Fruit fly (Drosophila melanogaster) whole organism, embryonic: ENCODE results near the gene CG13071.

Experiments
- Abd-B ChIP-seq: fragments of 200-800 bp; sonication (Bioruptor generic); optimal IDR thresholded peaks from 2 replicates; lab custom pipeline; 2018; ENCODE audit warnings: missing biosample characterization, mild to moderate bottlenecking, missing genetic modification characterization, moderate library complexity
- Atf3 ChIP-seq: fragments of 200-800 bp; sonication (Bioruptor generic); optimal IDR thresholded peaks from 3 replicates; lab custom pipeline; 2016; ENCODE audit warnings: missing biosample characterization, missing genetic modification characterization
- B-H1 ChIP-seq: fragments of 200-800 bp; sonication (Bioruptor generic); IDR thresholded peaks from 3 replicates; pipeline ENCODE4 v1.3.6; 2022; ENCODE audit warnings: missing biosample characterization, missing genetic modification characterization
- Bgb ChIP-seq: fragments of 200-800 bp; sonication (Bioruptor generic); IDR thresholded peaks from 2 replicates; pipeline ENCODE4 v1.3.6; 2022; ENCODE audit warnings: missing biosample characterization, missing genetic modification characterization; ENCODE audit not compliant: partially characterized antibody
- C15 ChIP-seq: fragments of 200-800 bp; sonication (Bioruptor generic); IDR thresholded peaks from 3 replicates; pipeline ENCODE4 v1.3.6; 2022; ENCODE audit warnings: missing biosample characterization, missing genetic modification characterization
- CG10209 ChIP-seq: fragments of 200-800 bp; sonication (Bioruptor generic); optimal IDR thresholded peaks from 3 replicates; lab custom pipeline; 2017; ENCODE audit warnings: missing biosample characterization, mild to moderate bottlenecking, missing genetic modification characterization, missing genetic modification reagents
- CG11695 ChIP-seq: fragments of 200-800 bp; sonication (Bioruptor generic); IDR thresholded peaks from 3 replicates; pipeline ENCODE4 v1.3.6; 2022; ENCODE audit warnings: missing biosample characterization, missing genetic modification characterization
- CG12659 ChIP-seq: fragments of 200-800 bp; sonication (Bioruptor generic); optimal IDR thresholded peaks from 3 replicates; lab custom pipeline; 2017; ENCODE audit warnings: mild to moderate bottlenecking, missing biosample characterization, missing genetic modification reagents, missing genetic modification characterization
- CG13287 ChIP-seq: fragments of 200-800 bp; sonication (Bioruptor generic); IDR thresholded peaks from 2 replicates; pipeline ENCODE4 v1.3.6; 2022; ENCODE audit warnings: missing biosample characterization, missing genetic modification characterization; ENCODE audit not compliant: partially characterized antibody
- CG13296 ChIP-seq: fragments of 200-800 bp; sonication (Bioruptor generic); optimal IDR thresholded peaks from 3 replicates; lab custom pipeline; 2018; ENCODE audit warnings: missing biosample characterization, mild to moderate bottlenecking, missing genetic modification characterization
- CG14050 ChIP-seq: fragments of 200-800 bp; sonication (Bioruptor generic); IDR thresholded peaks from 3 replicates; pipeline ENCODE4 v1.3.6; 2022; ENCODE audit warnings: missing biosample characterization, missing genetic modification characterization
- CG15269 ChIP-seq: fragments of 200-800 bp; sonication (Bioruptor generic); optimal IDR thresholded peaks from 2 replicates; lab custom pipeline; 2018; ENCODE audit warnings: missing biosample characterization, mild to moderate bottlenecking, missing genetic modification characterization, moderate library complexity
- CG42726 ChIP-seq: fragments of 200-800 bp; sonication (Bioruptor generic); IDR thresholded peaks from 2 replicates; pipeline ENCODE4 v1.3.6; 2022; ENCODE audit warnings: missing biosample characterization, missing genetic modification characterization; ENCODE audit not compliant: partially characterized antibody
- CG4424 ChIP-seq: fragments of 200-800 bp; sonication (Bioruptor generic); optimal IDR thresholded peaks from 3 replicates; lab custom pipeline; 2016; ENCODE audit warnings: missing biosample characterization, missing genetic modification characterization
- CG4854 ChIP-seq: fragments of 200-800 bp; sonication (Bioruptor generic); optimal IDR thresholded peaks from 2 replicates; lab custom pipeline; 2016; ENCODE audit warnings: missing biosample characterization, missing genetic modification characterization, inconsistent platforms
- CG8089 ChIP-seq: fragments of 200-800 bp; sonication (Bioruptor generic); optimal IDR thresholded peaks from 3 replicates; lab custom pipeline; 2016; ENCODE audit warnings: missing biosample characterization, missing genetic modification characterization
- Chrac-16 ChIP-seq: fragments of 200-800 bp; sonication (Bioruptor generic); optimal IDR thresholded peaks from 3 replicates; lab custom pipeline; 2016; ENCODE audit warnings: missing biosample characterization, missing genetic modification characterization
- E2f2 ChIP-seq: fragments of 200-800 bp; sonication (Bioruptor generic); IDR thresholded peaks from 2 replicates; pipeline ENCODE4 v1.3.6; 2022; ENCODE audit warnings: missing biosample characterization, missing genetic modification characterization
- H15 ChIP-seq: fragments of 200-800 bp; sonication (Bioruptor generic); IDR thresholded peaks from 3 replicates; pipeline ENCODE4 v1.3.6; 2022; ENCODE audit warnings: missing biosample characterization, missing genetic modification characterization
- Hey ChIP-seq: fragments of 200-800 bp; sonication (Bioruptor generic); optimal IDR thresholded peaks from 3 replicates; lab custom pipeline; 2018; ENCODE audit warnings: missing biosample characterization, mild to moderate bottlenecking, missing genetic modification characterization
- Hr3 ChIP-seq: fragments of 200-800 bp; sonication (Bioruptor generic); optimal IDR thresholded peaks from 3 replicates; lab custom pipeline; 2016; ENCODE audit warnings: missing biosample characterization, missing genetic modification characterization
- Hr51 ChIP-seq, 2 experiments: fragments of 200-800 bp; sonication (Bioruptor generic); optimal IDR thresholded peaks; 2 replicates in 1 of 2; 3 replicates in 1 of 2; lab custom pipeline; 2016 to 2018; ENCODE audit warnings: missing biosample characterization in 2 of 2, missing genetic modification characterization in 2 of 2, mild to moderate bottlenecking in 1 of 2, moderate library complexity in 1 of 2
- Hsf ChIP-seq: fragments of 200-800 bp; sonication (Bioruptor generic); optimal IDR thresholded peaks from 3 replicates; lab custom pipeline; 2016; ENCODE audit warnings: missing biosample characterization, missing genetic modification characterization
- Meics ChIP-seq: fragments of 200-800 bp; sonication (Bioruptor generic); optimal IDR thresholded peaks from 2 replicates; lab custom pipeline; 2017; ENCODE audit warnings: missing biosample characterization, mild to moderate bottlenecking, missing genetic modification characterization
- Rfx ChIP-seq: fragments of 200-800 bp; sonication (Bioruptor generic); IDR thresholded peaks from 2 replicates; pipeline ENCODE4 v1.3.6; 2022; ENCODE audit warnings: missing biosample characterization, missing genetic modification characterization
- Vsx1 ChIP-seq: fragments of 200-800 bp; sonication (Bioruptor generic); optimal IDR thresholded peaks from 2 replicates; lab custom pipeline; 2017; ENCODE audit warnings: missing biosample characterization, mild to moderate bottlenecking, missing genetic modification characterization, missing genetic modification reagents
- ase ChIP-seq: fragments of 200-800 bp; sonication (Bioruptor generic); IDR thresholded peaks from 3 replicates; pipeline ENCODE4 v1.3.6; 2022; ENCODE audit warnings: missing biosample characterization, missing genetic modification characterization
- az2 ChIP-seq: fragments of 200-800 bp; sonication (Bioruptor generic); optimal IDR thresholded peaks from 3 replicates; lab custom pipeline; 2016; ENCODE audit warnings: missing biosample characterization, missing genetic modification characterization
- bbx ChIP-seq: fragments of 200-800 bp; sonication (Bioruptor generic); IDR thresholded peaks from 2 replicates; pipeline ENCODE4 v1.3.6; 2022; ENCODE audit warnings: missing biosample characterization, missing genetic modification characterization; ENCODE audit not compliant: partially characterized antibody
- dmrt99B ChIP-seq: fragments of 200-800 bp; sonication (Bioruptor generic); optimal IDR thresholded peaks from 2 replicates; lab custom pipeline; 2018; ENCODE audit warnings: missing biosample characterization, mild to moderate bottlenecking, missing genetic modification characterization, moderate library complexity
- hkb ChIP-seq, 2 experiments: fragments of 200-800 bp in 1 of 2; fragments of >200 bp in 1 of 2; sonication (Bioruptor generic) in 1 of 2; IDR thresholded peaks in 1 of 2; optimal IDR thresholded peaks in 1 of 2; 2 replicates each; pipeline versions ENCODE4 v1.3.6 to Lab custom; 2017 to 2022; ENCODE audit warnings: missing biosample characterization in 1 of 2, missing genetic modification characterization in 1 of 2
- mld ChIP-seq: fragments of 200-800 bp; sonication (Bioruptor generic); IDR thresholded peaks from 3 replicates; pipeline ENCODE4 v1.3.6; 2022; ENCODE audit warnings: missing biosample characterization, missing genetic modification characterization; ENCODE audit not compliant: partially characterized antibody
- nerfin-2 ChIP-seq: fragments of 200-800 bp; sonication (Bioruptor generic); IDR thresholded peaks from 2 replicates; pipeline ENCODE4 v1.3.6; 2022; ENCODE audit warnings: missing biosample characterization, missing genetic modification characterization; ENCODE audit not compliant: partially characterized antibody
- nmo ChIP-seq: fragments of 200-800 bp; sonication (Bioruptor generic); optimal IDR thresholded peaks from 2 replicates; lab custom pipeline; 2018; ENCODE audit warnings: missing biosample characterization, mild to moderate bottlenecking, missing genetic modification characterization, moderate library complexity
- onecut ChIP-seq: fragments of 200-800 bp; sonication (Bioruptor generic); IDR thresholded peaks from 2 replicates; pipeline ENCODE4 v1.3.6; 2022; ENCODE audit warnings: missing biosample characterization, missing genetic modification characterization
- org-1 ChIP-seq: fragments of 200-800 bp; sonication (Bioruptor generic); optimal IDR thresholded peaks from 2 replicates; lab custom pipeline; 2017; ENCODE audit warnings: missing biosample characterization, missing genetic modification characterization
- ranshi ChIP-seq: fragments of 200-800 bp; sonication (Bioruptor generic); IDR thresholded peaks from 2 replicates; pipeline ENCODE4 v1.3.6; 2022; ENCODE audit warnings: missing biosample characterization, missing genetic modification characterization
- shn ChIP-seq: fragments of 200-800 bp; sonication (Bioruptor generic); optimal IDR thresholded peaks from 3 replicates; lab custom pipeline; 2016; ENCODE audit warnings: missing biosample characterization, missing genetic modification characterization
- sisA ChIP-seq: fragments of 200-800 bp; sonication (Bioruptor generic); IDR thresholded peaks from 2 replicates; pipeline ENCODE4 v1.3.6; 2022; ENCODE audit warnings: missing biosample characterization, missing genetic modification characterization
- so ChIP-seq: fragments of 200-800 bp; sonication (Bioruptor generic); IDR thresholded peaks from 3 replicates; pipeline ENCODE4 v1.3.6; 2022; ENCODE audit warnings: missing biosample characterization, missing genetic modification characterization
- tio ChIP-seq: fragments of 200-800 bp; sonication (Bioruptor generic); optimal IDR thresholded peaks from 2 replicates; lab custom pipeline; 2017; ENCODE audit warnings: missing biosample characterization, missing genetic modification characterization, inconsistent platforms
- z ChIP-seq: fragments of 200-800 bp; sonication (Bioruptor generic); IDR thresholded peaks from 3 replicates; pipeline ENCODE4 v1.3.6; 2022; ENCODE audit warnings: missing biosample characterization, missing genetic modification characterization

CG13071 gene

DNA sequence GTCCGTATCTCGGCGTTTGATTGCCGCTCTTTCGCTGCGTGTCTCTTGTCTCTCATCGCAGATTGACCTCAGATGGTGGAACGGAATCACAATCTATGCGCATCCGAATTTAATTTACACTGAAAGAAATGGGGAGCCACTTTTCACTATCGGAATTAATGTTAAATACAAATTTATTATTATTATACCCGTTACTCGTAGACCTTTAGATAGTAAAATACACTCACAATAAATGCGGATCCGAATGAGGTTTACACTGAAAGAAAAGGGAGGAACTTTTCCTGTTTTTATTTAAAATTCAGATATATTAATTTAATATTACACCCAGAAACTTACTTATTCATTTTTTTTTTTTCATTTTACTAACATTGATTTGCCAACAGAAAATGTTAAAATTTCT lies 26.5 kb downstream of the CG13071 start (continued):
- TF ChIP-seq Atf3 (GFP tag; lab: Kevin White, UChicago): no peak
- TF ChIP-seq CG13296 (GFP tag; lab: Kevin White, UChicago): peak; percentile 39
- TF ChIP-seq CG14050: no peak
- TF ChIP-seq mld (GFP tag; lab: Robert Waterston, UW): no peak
- peak; percentile 15; the same call in 1 of the 2 replicates for TF ChIP-seq sisA
- TF ChIP-seq CG15269 (tag; lab: Kevin White, UChicago): peak; percentile 67
- TF ChIP-seq CG4854: no peak
- TF ChIP-seq az2 (GFP tag; lab: Kevin White, UChicago): peak; percentile 31
- 0 out of 3 replicates have a peak, but pooled peaks have one; percentile 27 for TF ChIP-seq CG11695 (GFP tag; lab: Robert Waterston, UW)
- peak; percentile 5 for TF ChIP-seq tio
- TF ChIP-seq bbx: no peak
- peak; percentile 39 for TF ChIP-seq Meics (GFP tag; lab: Kevin White, UChicago)
- peak; percentile 53; the same call in 1 of the 3 replicates for TF ChIP-seq H15
- peak; percentile 19 for TF ChIP-seq CG12659 (GFP tag; lab: Kevin White, UChicago)
- peak; percentile 22; the same call in 1 of the 2 replicates for TF ChIP-seq E2f2 (GFP tag; lab: Robert Waterston, UW)
- peak; percentile 43 for TF ChIP-seq dmrt99B (tag; lab: Kevin White, UChicago)
- TF ChIP-seq nerfin-2 (GFP tag; lab: Robert Waterston, UW): no peak
- TF ChIP-seq Chrac-16 (GFP tag; lab: Kevin White, UChicago): peak; percentile 9
- no peak for TF ChIP-seq Hsf (GFP tag; lab: Kevin White, UChicago)
- 0 out of 3 replicates have a peak, but pooled peaks have one; percentile 16 for TF ChIP-seq B-H1
- 0 out of 2 replicates have a peak, but pooled peaks have one; percentile 28 for TF ChIP-seq ranshi (GFP tag; lab: Robert Waterston, UW)
- TF ChIP-seq so (GFP tag; lab: Robert Waterston, UW): peak; percentile 58; the same call in 2 of the 3 replicates
- TF ChIP-seq Rfx (GFP tag; lab: Robert Waterston, UW): peak; percentile 38; the same call in 1 of the 2 replicates
- TF ChIP-seq hkb (optimal IDR thresholded peaks at IDR 0.05; lab: Kevin White, UChicago): no peak
- peak; percentile 66 for TF ChIP-seq hkb (GFP tag; IDR thresholded peaks at IDR 0.05; lab: Robert Waterston, UW)
- TF ChIP-seq Hr51 (GFP tag; optimal IDR thresholded peaks at IDR 0.05; lab: Kevin White, UChicago): peak in 1 of 2 experiments; percentile 69
- peak; percentile 38 for TF ChIP-seq CG4424
- TF ChIP-seq Hey (tag; lab: Kevin White, UChicago): no peak
- TF ChIP-seq CG10209 (GFP tag; lab: Kevin White, UChicago): peak; percentile 23
- no peak for TF ChIP-seq org-1 (GFP tag; lab: Kevin White, UChicago)
- 0 out of 2 replicates have a peak, but pooled peaks have one; percentile 7 for TF ChIP-seq onecut (GFP tag; lab: Robert Waterston, UW)
- TF ChIP-seq ase: peak; percentile 47; the same call in 1 of the 3 replicates
- peak; percentile 2 for TF ChIP-seq nmo (GFP tag; lab: Kevin White, UChicago)
- no peak for TF ChIP-seq shn (GFP tag; lab: Kevin White, UChicago)
- peak; percentile 24 for TF ChIP-seq Hr3 (GFP tag; lab: Kevin White, UChicago)
- TF ChIP-seq, all 482 proteins: peak for 73

DNA sequence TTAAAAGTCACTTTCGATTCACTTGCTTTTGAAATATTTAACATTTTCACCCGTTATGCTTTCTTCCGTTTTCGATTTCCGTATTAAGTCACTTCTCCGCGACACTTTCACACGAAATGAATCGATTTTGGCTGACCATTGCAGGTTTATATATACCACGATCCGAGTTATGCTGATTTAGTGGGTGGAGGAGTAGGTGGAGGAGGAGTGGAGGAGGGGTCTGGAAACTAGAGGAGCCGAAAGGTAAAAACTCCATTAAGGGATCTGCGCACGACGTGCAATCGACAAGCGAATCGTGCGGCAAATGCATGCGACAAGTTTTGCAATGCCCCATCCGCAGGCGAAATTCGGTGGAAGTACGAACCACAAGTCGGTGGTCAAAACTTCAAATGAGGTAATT lies 28.3 kb downstream of the CG13071 start, which contains the start of gene CG13045:
Gene CG13045 (minus strand): TSS at position 101 of the 400 bp plus-strand sequence.
- TF ChIP-seq CG14050 (no peak), C15 (GFP tag; lab: Robert Waterston, UW) (0 out of 3 replicates have a peak, but pooled peaks have one; percentile 11), az2 (GFP tag; lab: Kevin White, UChicago) (no peak)

DNA sequence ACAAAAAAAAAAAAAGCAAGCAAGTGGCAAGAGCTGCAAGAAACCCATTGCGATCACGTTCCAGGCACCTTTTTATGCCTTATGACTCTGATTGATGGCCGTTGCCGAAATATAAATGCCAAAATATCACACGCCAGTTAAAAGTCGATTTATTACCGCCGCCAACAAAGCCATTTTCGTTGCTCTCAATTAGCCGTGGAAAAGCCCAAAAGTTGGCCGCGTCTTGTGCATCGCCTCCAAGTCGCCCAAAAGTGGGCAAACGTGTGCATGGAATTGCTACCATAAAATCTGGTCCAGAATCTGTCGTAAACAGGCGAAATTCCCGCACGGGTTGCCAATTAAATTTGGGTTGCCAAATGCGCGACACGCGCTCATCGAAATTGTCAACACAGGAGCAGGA lies 29.1 kb downstream of the CG13071 start:
- peak; percentile 10; the same call in 1 of the 2 replicates for TF ChIP-seq CG13287
- peak; percentile 11 for TF ChIP-seq Abd-B (GFP tag; lab: Kevin White, UChicago)
- 0 out of 3 replicates have a peak, but pooled peaks have one; percentile 17 for TF ChIP-seq z (GFP tag; lab: Robert Waterston, UW)
- no peak for TF ChIP-seq Bgb (GFP tag; lab: Robert Waterston, UW)
- 0 out of 2 replicates have a peak, but pooled peaks have one; percentile 34 for TF ChIP-seq CG42726
- TF ChIP-seq Vsx1 (GFP tag; lab: Kevin White, UChicago): peak; percentile 49
- no peak for TF ChIP-seq CG8089 (GFP tag; lab: Kevin White, UChicago)
